Worm (Caenorhabditis elegans): ENCODE measurements around the gene col-42.

DNA sequence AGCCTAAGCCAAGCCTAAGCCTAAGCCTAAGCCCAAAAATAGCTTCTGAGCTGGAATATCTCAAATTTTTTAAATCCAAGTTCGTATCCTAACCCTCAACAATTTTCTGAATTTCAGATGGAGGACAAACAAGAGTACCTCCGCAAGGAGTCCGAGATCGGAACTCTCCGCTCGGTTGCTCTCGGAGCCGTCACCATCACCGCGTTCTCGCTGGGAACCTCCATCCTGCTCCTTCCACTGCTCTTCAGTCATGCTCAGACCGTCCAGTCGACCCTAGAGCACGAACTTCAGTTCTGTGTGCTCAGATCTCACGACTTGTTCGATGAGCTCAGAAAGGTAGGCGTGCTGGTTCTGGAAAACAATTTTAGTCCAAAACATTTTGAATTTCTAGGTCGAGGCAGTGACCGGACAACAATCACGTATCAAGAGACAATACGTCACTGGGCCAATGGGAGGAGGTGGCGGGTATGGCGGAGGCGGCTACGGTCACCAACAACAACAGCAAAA lies at the start of gene col-42:
- TF ChIP-seq ama-1 (optimal IDR thresholded peaks at IDR 0.05): peak; percentile 64
- TF ChIP-seq jun-1 (tag; optimal IDR thresholded peaks at IDR 0.05): no peak
- no peak for TF ChIP-seq lin-15B (tag; optimal IDR thresholded peaks at IDR 0.05)
- TF ChIP-seq unc-62 (GFP tag; optimal IDR thresholded peaks at IDR 0.05): no peak
- TF ChIP-seq pqm-1 (tag; optimal IDR thresholded peaks at IDR 0.05): no peak
- TF ChIP-seq unc-39 (tag; optimal IDR thresholded peaks at IDR 0.05): no peak
- no peak for TF ChIP-seq nhr-12 (tag; optimal IDR thresholded peaks at IDR 0.05)
- TF ChIP-seq tbx-2 (tag; optimal IDR thresholded peaks at IDR 0.05): no peak
- TF ChIP-seq elt-3 (tag; optimal IDR thresholded peaks at IDR 0.05): no peak
- TF ChIP-seq snpc-4 (tag; optimal IDR thresholded peaks at IDR 0.05): no peak
